Fruit fly (Drosophila melanogaster) whole organism, embryonic: Measurements from ENCODE around the gene Hsp22.

ENCODE experiments used
- Adf1 ChIP-seq: fragments of 200-800 bp; sonication (Bioruptor generic); IDR thresholded peaks from 2 replicates; pipeline ENCODE4 v1.3.6; 2022; ENCODE audit warnings: missing biosample characterization, missing genetic modification characterization
- Awh ChIP-seq: fragments of 200-800 bp; sonication (Bioruptor generic); IDR thresholded peaks from 2 replicates; pipeline ENCODE4, ENCODE4 v1.3.6; 2022; ENCODE audit warnings: missing biosample characterization, missing genetic modification characterization
- B-H2 ChIP-seq: fragments of 200-800 bp; sonication (Bioruptor generic); optimal IDR thresholded peaks from 2 replicates; lab custom pipeline; 2018; ENCODE audit warnings: missing biosample characterization, mild to moderate bottlenecking, missing genetic modification characterization
- C15 ChIP-seq: fragments of 200-800 bp; sonication (Bioruptor generic); IDR thresholded peaks from 3 replicates; pipeline ENCODE4 v1.3.6; 2022; ENCODE audit warnings: missing biosample characterization, missing genetic modification characterization
- CG10462 ChIP-seq: fragments of 200-800 bp; sonication (Bioruptor generic); optimal IDR thresholded peaks from 2 replicates; lab custom pipeline; 2016; ENCODE audit warnings: missing biosample characterization, missing genetic modification characterization
- CG11504 ChIP-seq: fragments of 200-800 bp; sonication (Bioruptor generic); optimal IDR thresholded peaks from 3 replicates; lab custom pipeline; 2019; ENCODE audit warnings: missing biosample characterization, mild to moderate bottlenecking, missing genetic modification characterization, moderate library complexity
- CG12104 ChIP-seq: fragments of 200-800 bp; sonication (Bioruptor generic); optimal IDR thresholded peaks from 3 replicates; lab custom pipeline; 2016; ENCODE audit warnings: missing biosample characterization, missing genetic modification characterization
- CG17361 ChIP-seq: fragments of 200-800 bp; sonication (Bioruptor generic); IDR thresholded peaks from 3 replicates; pipeline ENCODE4 v1.3.6; 2022; ENCODE audit warnings: missing biosample characterization, missing genetic modification characterization
- CG2199 ChIP-seq: fragments of 200-800 bp; sonication (Bioruptor generic); IDR thresholded peaks from 3 replicates; pipeline ENCODE4 v1.3.6; 2022; ENCODE audit warnings: missing biosample characterization, missing genetic modification characterization
- CG3065 ChIP-seq: fragments of 200-800 bp; sonication (Bioruptor generic); optimal IDR thresholded peaks from 2 replicates; lab custom pipeline; 2016; ENCODE audit warnings: missing biosample characterization, missing genetic modification characterization
- CG34376 ChIP-seq: fragments of 200-800 bp; sonication (Bioruptor generic); optimal IDR thresholded peaks from 2 replicates; lab custom pipeline; 2018; ENCODE audit warnings: missing biosample characterization, mild to moderate bottlenecking, missing genetic modification characterization
- CG4328 ChIP-seq: fragments of 200-800 bp; sonication (Bioruptor generic); optimal IDR thresholded peaks from 3 replicates; lab custom pipeline; 2017; ENCODE audit warnings: missing biosample characterization, missing genetic modification reagents, missing genetic modification characterization
- CG4424 ChIP-seq: fragments of 200-800 bp; sonication (Bioruptor generic); optimal IDR thresholded peaks from 3 replicates; lab custom pipeline; 2016; ENCODE audit warnings: missing biosample characterization, missing genetic modification characterization
- CG7357 ChIP-seq: fragments of 200-800 bp; sonication (Bioruptor generic); IDR thresholded peaks from 3 replicates; pipeline ENCODE4 v1.3.6; 2022; ENCODE audit warnings: missing biosample characterization, missing genetic modification characterization
- CG7963 ChIP-seq: fragments of 200-800 bp; sonication (Bioruptor generic); IDR thresholded peaks from 3 replicates; pipeline ENCODE4 v1.3.6; 2022; ENCODE audit warnings: missing biosample characterization, missing genetic modification characterization; ENCODE audit not compliant: partially characterized antibody
- CG9797 ChIP-seq: fragments of 200-800 bp; sonication (Bioruptor generic); optimal IDR thresholded peaks from 3 replicates; lab custom pipeline; 2018; ENCODE audit warnings: missing biosample characterization, mild to moderate bottlenecking, missing genetic modification characterization
- CkIIα-i1 ChIP-seq: fragments of 200-800 bp; sonication (Bioruptor generic); IDR thresholded peaks from 2 replicates; pipeline ENCODE4 v1.3.6; 2022; ENCODE audit warnings: missing biosample characterization, missing genetic modification characterization
- E2f1 ChIP-seq: fragments of 200-800 bp; sonication (Bioruptor generic); IDR thresholded peaks from 2 replicates; pipeline ENCODE4 v1.3.6; 2022; ENCODE audit warnings: missing biosample characterization, missing genetic modification characterization
- ERR ChIP-seq: fragments of 200-800 bp; sonication (Bioruptor generic); optimal IDR thresholded peaks from 2 replicates; lab custom pipeline; 2016; ENCODE audit warnings: missing biosample characterization, missing genetic modification characterization
- Eip74EF ChIP-seq, 2 experiments: fragments of 200-800 bp in 1 of 2; fragments of >200 bp in 1 of 2; sonication (Bioruptor generic) in 1 of 2; optimal IDR thresholded peaks; 2 replicates each; lab custom pipeline; 2017 to 2019; ENCODE audit warnings: missing biosample characterization in 2 of 2, missing genetic modification characterization in 2 of 2, mild to moderate bottlenecking in 1 of 2, moderate library complexity in 1 of 2
- Elba2 ChIP-seq: fragments of 200-800 bp; sonication (Bioruptor generic); optimal IDR thresholded peaks from 3 replicates; lab custom pipeline; 2016; ENCODE audit warnings: missing biosample characterization, missing genetic modification characterization
- Kr ChIP-seq: fragments of 200-800 bp; sonication (Bioruptor generic); optimal IDR thresholded peaks from 2 replicates; lab custom pipeline; 2017; ENCODE audit warnings: missing biosample characterization, mild to moderate bottlenecking, missing genetic modification characterization
- NC2α ChIP-seq: fragments of 200-800 bp; sonication (Bioruptor generic); optimal IDR thresholded peaks from 2 replicates; lab custom pipeline; 2016; ENCODE audit warnings: missing biosample characterization, missing genetic modification characterization
- Tbp ChIP-seq: fragments of >200 bp; optimal IDR thresholded peaks from 2 replicates; lab custom pipeline; 2018; ENCODE audit warnings: missing biosample characterization, missing genetic modification characterization
- Trl ChIP-seq, 3 experiments: fragments of >200 bp in 2 of 3; fragments of 200-800 bp in 1 of 3; sonication (Bioruptor generic) in 1 of 3; optimal IDR thresholded peaks; 2 replicates in 1 of 3; 3 replicates in 2 of 3; lab custom pipeline; 2016 to 2017; ENCODE audit warnings: missing biosample characterization in 1 of 3, missing genetic modification characterization in 1 of 3
- chm ChIP-seq: fragments of 200-800 bp; sonication (Bioruptor generic); IDR thresholded peaks from 2 replicates; pipeline ENCODE4 v1.3.6; 2022; ENCODE audit warnings: missing biosample characterization, missing genetic modification characterization
- danr ChIP-seq: fragments of 200-800 bp; sonication (Bioruptor generic); IDR thresholded peaks from 2 replicates; pipeline ENCODE4 v1.3.6; 2022; ENCODE audit warnings: missing biosample characterization, missing genetic modification characterization
- dmrt99B ChIP-seq: fragments of 200-800 bp; sonication (Bioruptor generic); optimal IDR thresholded peaks from 2 replicates; lab custom pipeline; 2018; ENCODE audit warnings: missing biosample characterization, mild to moderate bottlenecking, missing genetic modification characterization, moderate library complexity
- dysf ChIP-seq: fragments of 200-800 bp; sonication (Bioruptor generic); IDR thresholded peaks from 3 replicates; pipeline ENCODE4 v1.3.6; 2022; ENCODE audit warnings: missing biosample characterization, missing genetic modification characterization
- en ChIP-seq: fragments of 200-800 bp; sonication (Bioruptor generic); optimal IDR thresholded peaks from 2 replicates; lab custom pipeline; 2016; ENCODE audit warnings: missing biosample characterization, missing genetic modification characterization
- hbn ChIP-seq: fragments of 200-800 bp; sonication (Bioruptor generic); IDR thresholded peaks from 2 replicates; pipeline ENCODE4 v1.3.6; 2022; ENCODE audit warnings: missing biosample characterization, missing genetic modification characterization; ENCODE audit not compliant: partially characterized antibody
- insv ChIP-seq, 2 experiments: fragments of 200-800 bp; sonication (Bioruptor generic); optimal IDR thresholded peaks; 3 replicates each; lab custom pipeline; 2016 to 2018; ENCODE audit warnings: missing biosample characterization in 2 of 2, missing genetic modification characterization in 2 of 2
- luna ChIP-seq: fragments of 200-800 bp; sonication (Bioruptor generic); optimal IDR thresholded peaks from 2 replicates; lab custom pipeline; 2016; ENCODE audit warnings: missing biosample characterization, missing genetic modification characterization
- nmo ChIP-seq: fragments of 200-800 bp; sonication (Bioruptor generic); optimal IDR thresholded peaks from 2 replicates; lab custom pipeline; 2018; ENCODE audit warnings: missing biosample characterization, mild to moderate bottlenecking, missing genetic modification characterization, moderate library complexity
- nom ChIP-seq: fragments of 200-800 bp; sonication (Bioruptor generic); optimal IDR thresholded peaks from 2 replicates; lab custom pipeline; 2017; ENCODE audit warnings: missing biosample characterization, missing genetic modification characterization, mild to moderate bottlenecking, moderate library complexity, missing genetic modification reagents
- pzg ChIP-seq: fragments of 200-800 bp; sonication (Bioruptor generic); optimal IDR thresholded peaks from 3 replicates; lab custom pipeline; 2018; ENCODE audit warnings: missing biosample characterization, mild to moderate bottlenecking, missing genetic modification characterization, moderate library complexity
- so ChIP-seq: fragments of 200-800 bp; sonication (Bioruptor generic); IDR thresholded peaks from 3 replicates; pipeline ENCODE4 v1.3.6; 2022; ENCODE audit warnings: missing biosample characterization, missing genetic modification characterization
- stc ChIP-seq: fragments of 200-800 bp; sonication (Bioruptor generic); IDR thresholded peaks from 2 replicates; pipeline ENCODE4 v1.3.6; 2022; ENCODE audit warnings: missing biosample characterization, missing genetic modification characterization
- toy ChIP-seq: fragments of 200-800 bp; sonication (Bioruptor generic); IDR thresholded peaks from 2 replicates; pipeline ENCODE4 v1.3.6; 2022; ENCODE audit warnings: missing biosample characterization, missing genetic modification characterization
- wor ChIP-seq: fragments of 200-800 bp; sonication (Bioruptor generic); IDR thresholded peaks from 2 replicates; pipeline ENCODE4 v1.3.6; 2022; ENCODE audit warnings: missing biosample characterization, missing genetic modification characterization
- z ChIP-seq: fragments of 200-800 bp; sonication (Bioruptor generic); IDR thresholded peaks from 3 replicates; pipeline ENCODE4 v1.3.6; 2022; ENCODE audit warnings: missing biosample characterization, missing genetic modification characterization

The Hsp22 gene

DNA sequence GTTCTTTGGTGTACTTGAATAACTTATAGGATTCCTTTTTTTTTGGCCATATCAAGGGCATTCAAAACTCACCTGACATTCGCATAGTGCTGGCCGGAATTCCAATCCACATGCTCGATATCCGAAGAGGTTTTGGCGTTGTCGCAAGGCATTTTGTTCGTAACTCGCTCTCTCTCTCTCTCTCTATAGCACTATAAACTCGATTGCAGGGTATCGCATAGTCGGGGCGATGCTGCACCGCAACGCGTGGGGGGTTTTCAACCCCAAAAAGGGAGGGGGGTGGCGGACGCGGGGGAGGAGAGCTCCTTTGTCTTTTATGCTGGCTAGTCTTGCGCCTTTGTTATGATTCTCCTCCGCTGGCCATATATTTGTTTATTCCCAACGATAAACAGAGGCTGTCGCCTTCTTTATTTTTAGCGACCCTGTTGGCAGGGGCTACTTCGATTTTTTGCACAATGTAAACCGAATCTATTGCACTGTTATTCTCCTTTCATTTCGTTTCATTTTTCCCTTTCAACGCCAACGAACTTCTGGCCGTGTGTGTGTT, 25.8 kb downstream of the Hsp22 start (continued):
- no peak for TF ChIP-seq Awh (GFP tag; lab: Robert Waterston, UW)
- TF ChIP-seq nmo (GFP tag; lab: Kevin White, UChicago), result no peak
- TF ChIP-seq danr, result no peak
- no peak for TF ChIP-seq CkIIα-i1 (GFP tag; lab: Robert Waterston, UW)
- no peak for TF ChIP-seq stc (GFP tag; lab: Robert Waterston, UW)
- 0 out of 3 replicates have a peak, but pooled peaks have one; percentile 45 for TF ChIP-seq CG2199 (GFP tag; lab: Robert Waterston, UW)
- no peak for TF ChIP-seq z (GFP tag; lab: Robert Waterston, UW)
- TF ChIP-seq toy (GFP tag; lab: Robert Waterston, UW), result no peak
- no peak for TF ChIP-seq CG34376 (GFP tag; lab: Kevin White, UChicago)
- TF ChIP-seq CG12104 (GFP tag; lab: Kevin White, UChicago), result no peak
- TF ChIP-seq wor (GFP tag; lab: Robert Waterston, UW), result no peak
- no peak for TF ChIP-seq ERR (GFP tag; lab: Kevin White, UChicago)
- no peak for TF ChIP-seq pzg
- no peak for TF ChIP-seq en (GFP tag; lab: Kevin White, UChicago)
- peak; percentile 25 for TF ChIP-seq CG4424 (GFP tag; lab: Kevin White, UChicago)
- TF ChIP-seq B-H2, result no peak
- no peak for TF ChIP-seq Adf1 (GFP tag; lab: Robert Waterston, UW)
- TF ChIP-seq E2f1 (GFP tag; lab: Robert Waterston, UW), result no peak
- TF ChIP-seq CG7357 (GFP tag; lab: Robert Waterston, UW), result peak; percentile 39; the same call in 1 of the 3 replicates
- TF ChIP-seq Eip74EF (GFP tag; optimal IDR thresholded peaks at IDR 0.05; lab: Kevin White, UChicago), result no peak
- TF ChIP-seq Trl (optimal IDR thresholded peaks at IDR 0.05; lab: Kevin White, UChicago), result peak; percentile 14 to 17
- no peak for TF ChIP-seq Trl (GFP tag; optimal IDR thresholded peaks at IDR 0.05; lab: Kevin White, UChicago)
- no peak for TF ChIP-seq luna (GFP tag; lab: Kevin White, UChicago)
- no peak for TF ChIP-seq CG7963
- TF ChIP-seq dmrt99B (tag; lab: Kevin White, UChicago), result peak; percentile 9
- TF ChIP-seq CG17361 (GFP tag; lab: Robert Waterston, UW), result no peak
- TF ChIP-seq dysf, result peak; percentile 40; the same call in 1 of the 3 replicates
- TF ChIP-seq nom, result no peak
- no peak for TF ChIP-seq insv (GFP tag; optimal IDR thresholded peaks at IDR 0.05; lab: Kevin White, UChicago)
- no peak for TF ChIP-seq hbn (GFP tag; lab: Robert Waterston, UW)
- TF ChIP-seq CG10462 (GFP tag; lab: Kevin White, UChicago), result no peak
- no peak for TF ChIP-seq C15
- TF ChIP-seq so (GFP tag; lab: Robert Waterston, UW), result no peak
- TF ChIP-seq Kr (GFP tag; lab: Kevin White, UChicago), result no peak
- TF ChIP-seq NC2α (GFP tag; lab: Kevin White, UChicago), result no peak
- TF ChIP-seq CG11504 (tag; lab: Kevin White, UChicago), result peak; percentile 14
- no peak for TF ChIP-seq Elba2
- TF ChIP-seq Tbp (GFP tag; lab: Kevin White, UChicago), result no peak
- no peak for TF ChIP-seq CG4328
- TF ChIP-seq chm (GFP tag; lab: Robert Waterston, UW), result no peak
- TF ChIP-seq CG9797 (GFP tag; lab: Kevin White, UChicago), result no peak
- no peak for TF ChIP-seq CG3065 (GFP tag; lab: Kevin White, UChicago)
